Worm (Caenorhabditis elegans) whole organism, L4 larva: ENCODE results near the gene W03B1.3.

Experiments used
- D1046.2 ChIP-seq: fragments of 200-800 bp; sonication (Bioruptor generic); IDR thresholded peaks from 2 replicates; pipeline ENCODE4 v1.3.6; 2022; ENCODE audit warnings: missing genetic modification characterization, missing compliant biosample characterization
- F10B5.3 ChIP-seq: sonication (generic microtip); optimal IDR thresholded peaks from 2 replicates; lab custom pipeline; 2016; ENCODE audit warnings: mild to moderate bottlenecking, missing genetic modification characterization, missing compliant biosample characterization
- F44E2.7 ChIP-seq: fragments of 200-800 bp; sonication (Bioruptor generic); IDR thresholded peaks from 2 replicates; pipeline ENCODE4 v2.1.2; 2022; ENCODE audit warnings: missing genetic modification characterization, missing compliant biosample characterization
- Y5F2A.4 ChIP-seq: fragments of 200-800 bp; sonication (Bioruptor generic); optimal IDR thresholded peaks from 2 replicates; lab custom pipeline; 2018; ENCODE audit warnings: mild to moderate bottlenecking, missing genetic modification characterization, missing compliant biosample characterization
- ZK337.2 ChIP-seq: fragments of 200-800 bp; sonication (Bioruptor generic); IDR thresholded peaks from 2 replicates; pipeline ENCODE4 v1.3.6; 2022; ENCODE audit warnings: missing genetic modification reagents, missing genetic modification characterization, missing compliant biosample characterization
- aha-1 ChIP-seq: fragments of 150-350 bp; peaks from one replicate; lab custom pipeline; 2014; ENCODE audit warnings: missing biosample characterization, missing genetic modification characterization
- ceh-28 ChIP-seq: fragments of 150-350 bp; optimal IDR thresholded peaks from 2 replicates; lab custom pipeline; 2014; ENCODE audit warnings: missing biosample characterization, missing genetic modification reagents, missing genetic modification characterization
- ctbp-1 ChIP-seq: fragments of 200-800 bp; sonication (Bioruptor generic); IDR thresholded peaks from 2 replicates; pipeline ENCODE4 v1.3.6; 2022; ENCODE audit warnings: missing genetic modification reagents, missing genetic modification characterization, missing compliant biosample characterization
- dmd-6 ChIP-seq: fragments of 200-800 bp; sonication (Bioruptor generic); IDR thresholded peaks from 2 replicates; pipeline ENCODE4 v1.3.6; 2022; ENCODE audit warnings: missing genetic modification reagents, missing genetic modification characterization, missing compliant biosample characterization
- dpl-1 ChIP-seq: fragments of 150-350 bp; optimal IDR thresholded peaks from 2 replicates; lab custom pipeline; 2014; ENCODE audit warnings: missing biosample characterization, missing genetic modification reagents, missing genetic modification characterization
- duxl-1 ChIP-seq: sonication (generic microtip); optimal IDR thresholded peaks from 2 replicates; lab custom pipeline; 2016; ENCODE audit warnings: mild to moderate bottlenecking, missing genetic modification characterization, moderate library complexity, missing compliant biosample characterization; ENCODE audit not compliant: poor library complexity
- dve-1 ChIP-seq: sonication (generic microtip); optimal IDR thresholded peaks from 2 replicates; lab custom pipeline; 2017; ENCODE audit warnings: antibody characterized with exemption, mild to moderate bottlenecking, missing genetic modification characterization, missing compliant biosample characterization; ENCODE audit not compliant: insufficient read depth
- hlh-11 ChIP-seq: fragments of 200-800 bp; sonication (Bioruptor generic); optimal IDR thresholded peaks from 2 replicates; lab custom pipeline; 2018; ENCODE audit warnings: mild to moderate bottlenecking, missing genetic modification characterization, missing compliant biosample characterization
- hlh-30 ChIP-seq: sonication (generic microtip); optimal IDR thresholded peaks from 2 replicates; lab custom pipeline; 2017; ENCODE audit warnings: antibody characterized with exemption, mild to moderate bottlenecking, missing genetic modification characterization, missing compliant biosample characterization; ENCODE audit not compliant: insufficient read depth
- lin-39 ChIP-seq: fragments of 150-350 bp; optimal IDR thresholded peaks from 2 replicates; lab custom pipeline; 2014; ENCODE audit warnings: missing biosample characterization, missing genetic modification reagents, missing genetic modification characterization
- lsy-2 ChIP-seq, 2 experiments: fragments of 150-350 bp in 1 of 2; sonication (generic microtip) in 1 of 2; optimal IDR thresholded peaks; 2 replicates each; lab custom pipeline; 2014 to 2017; ENCODE audit warnings: missing biosample characterization in 2 of 2, missing genetic modification characterization in 2 of 2
- madf-5 ChIP-seq, 2 experiments: fragments of 200-800 bp; sonication (Bioruptor generic); IDR thresholded peaks; 2 replicates each; pipeline ENCODE4 v1.3.6; 2022; ENCODE audit warnings: missing compliant biosample characterization in 2 of 2, missing genetic modification characterization in 2 of 2
- madf-9 ChIP-seq: fragments of 200-800 bp; sonication (Bioruptor generic); conservative IDR thresholded peaks from 2 replicates; pipeline ENCODE4 v1.3.6; 2022; ENCODE audit warnings: missing genetic modification reagents, missing genetic modification characterization, missing compliant biosample characterization
- mdl-1 ChIP-seq, 2 experiments: fragments of 150-350 bp in 1 of 2; sonication (generic microtip) in 1 of 2; optimal IDR thresholded peaks; 2 replicates each; lab custom pipeline; 2014 to 2017; ENCODE audit warnings: missing biosample characterization in 2 of 2, missing genetic modification characterization in 2 of 2
- mes-2 ChIP-seq: sonication (generic microtip); optimal IDR thresholded peaks from 2 replicates; lab custom pipeline; 2016; ENCODE audit warnings: missing genotype, mild to moderate bottlenecking, missing genetic modification characterization, missing compliant biosample characterization; ENCODE audit not compliant: poor library complexity, severe bottlenecking
- mxl-3 ChIP-seq: fragments of 200-800 bp; sonication (Bioruptor generic); optimal IDR thresholded peaks from 2 replicates; lab custom pipeline; 2018; ENCODE audit warnings: mild to moderate bottlenecking, missing genetic modification characterization, missing compliant biosample characterization
- nhr-102 ChIP-seq: sonication (generic microtip); optimal IDR thresholded peaks from 2 replicates; lab custom pipeline; 2016; ENCODE audit warnings: mild to moderate bottlenecking, missing genetic modification characterization, moderate library complexity, missing compliant biosample characterization
- nhr-11 ChIP-seq: fragments of 150-350 bp; optimal IDR thresholded peaks from 2 replicates; lab custom pipeline; 2014; ENCODE audit warnings: missing biosample characterization, missing genetic modification characterization
- nhr-28 ChIP-seq: fragments of 150-350 bp; optimal IDR thresholded peaks from 2 replicates; lab custom pipeline; 2014; ENCODE audit warnings: missing biosample characterization, missing genetic modification characterization
- nhr-41 ChIP-seq: fragments of 200-800 bp; sonication (Bioruptor generic); IDR thresholded peaks from 2 replicates; pipeline ENCODE4 v1.3.6; 2022; ENCODE audit warnings: missing genetic modification reagents, missing genetic modification characterization, missing compliant biosample characterization
- nhr-42 ChIP-seq: fragments of 200-800 bp; sonication (Bioruptor generic); IDR thresholded peaks from 2 replicates; pipeline ENCODE4 v1.3.6; 2022; ENCODE audit warnings: missing genetic modification characterization, missing compliant biosample characterization
- nhr-48 ChIP-seq: sonication (generic microtip); optimal IDR thresholded peaks from 2 replicates; lab custom pipeline; 2016; ENCODE audit warnings: mild to moderate bottlenecking, missing genetic modification characterization, missing compliant biosample characterization
- nhr-76 ChIP-seq: fragments of 150-350 bp; optimal IDR thresholded peaks from 2 replicates; lab custom pipeline; 2014; ENCODE audit warnings: missing biosample characterization, missing genetic modification characterization
- saeg-2 ChIP-seq: fragments of 200-800 bp; sonication (Bioruptor generic); IDR thresholded peaks from 2 replicates; pipeline ENCODE4 v1.3.6; 2022; ENCODE audit warnings: missing genetic modification reagents, missing genetic modification characterization, missing compliant biosample characterization
- sdz-12 ChIP-seq: fragments of 200-800 bp; sonication (Bioruptor generic); optimal IDR thresholded peaks from 2 replicates; lab custom pipeline; 2018; ENCODE audit warnings: mild to moderate bottlenecking, missing genetic modification characterization, missing compliant biosample characterization
- snpc-1.2 ChIP-seq: fragments of 200-800 bp; sonication (Bioruptor generic); IDR thresholded peaks from 2 replicates; pipeline ENCODE4 v1.3.6; 2022; ENCODE audit warnings: missing genetic modification reagents, missing genetic modification characterization, missing compliant biosample characterization
- spr-1 ChIP-seq: sonication (generic microtip); optimal IDR thresholded peaks from 2 replicates; lab custom pipeline; 2016; ENCODE audit warnings: mild to moderate bottlenecking, missing genetic modification characterization, missing compliant biosample characterization
- unc-62 ChIP-seq, 3 experiments: fragments of 150-350 bp in 1 of 3; sonication (generic microtip); optimal IDR thresholded peaks in 2 of 3; peaks in 1 of 3; 1 replicate in 1 of 3; 2 replicates in 2 of 3; lab custom pipeline; 2014 to 2017; ENCODE audit warnings: missing biosample characterization in 3 of 3, missing genetic modification characterization in 3 of 3, missing genetic modification reagents in 3 of 3, missing genotype in 1 of 3
- zfp-2 ChIP-seq: sonication (generic microtip); optimal IDR thresholded peaks from 2 replicates; lab custom pipeline; 2016; ENCODE audit warnings: mild to moderate bottlenecking, missing genetic modification characterization, missing compliant biosample characterization
- zfp-3 ChIP-seq: fragments of 200-800 bp; sonication (Bioruptor generic); conservative IDR thresholded peaks from 2 replicates; pipeline ENCODE4 v1.3.6; 2022; ENCODE audit warnings: missing genetic modification reagents, missing genetic modification characterization, missing compliant biosample characterization

The W03B1.3 gene

ce11 chrIV:4294552-4294951 is 41.5 kb downstream of the W03B1.3 start, which contains the start of gene F15E6.3:
Gene F15E6.3 (plus strand): TSS chrIV:4294895.
- TF ChIP-seq mdl-1 (tag; optimal IDR thresholded peaks at IDR 0.05; lab: Kevin White, UChicago) (peak; percentile 32 to 62), mxl-3 (peak; percentile 29), dmd-6 (GFP tag; lab: Robert Waterston, UW) (peak; percentile 74), nhr-76 (tag; lab: Kevin White, UChicago) (no peak), duxl-1 (tag; lab: Kevin White, UChicago) (peak; percentile 26), unc-62 (GFP tag; optimal IDR thresholded peaks at IDR 0.05 in 1 of 2; lab: Kevin White, UChicago) (peak in 1 of 2 experiments; percentile 99), unc-62 (tag; optimal IDR thresholded peaks at IDR 0.05; lab: Kevin White, UChicago) (no peak), nhr-11 (tag; lab: Kevin White, UChicago) (peak; percentile 34), nhr-48 (peak; percentile 79), nhr-28 (tag; lab: Kevin White, UChicago) (peak; percentile 82), aha-1 (tag; lab: Kevin White, UChicago) (peak; percentile 24), dve-1 (peak; percentile 52), sdz-12 (GFP tag; lab: Kevin White, UChicago) (no peak), lsy-2 (tag; optimal IDR thresholded peaks at IDR 0.05; lab: Kevin White, UChicago) (peak in 1 of 2 experiments; percentile 22), ZK337.2 (no peak), nhr-102 (tag; lab: Kevin White, UChicago) (peak; percentile 65), hlh-30 (tag; lab: Kevin White, UChicago) (peak; percentile 78), ctbp-1 (GFP tag; lab: Robert Waterston, UW) (no peak), ceh-28 (tag; lab: Kevin White, UChicago) (no peak), nhr-41 (no peak), hlh-11 (peak; percentile 76), dpl-1 (GFP tag; lab: Kevin White, UChicago) (no peak)
- TF ChIP-seq, all 104 proteins: peak for 14

ce11 chrIV:4292569-4292968 is 43.5 kb downstream of the W03B1.3 start, which contains the start of gene F15E6.10:
Gene F15E6.10 (plus strand): TSS chrIV:4292869.
- no peak for TF ChIP-seq F44E2.7 (GFP tag; lab: Robert Waterston, UW)
- no peak for TF ChIP-seq madf-9 (GFP tag; lab: Robert Waterston, UW)

DNA sequence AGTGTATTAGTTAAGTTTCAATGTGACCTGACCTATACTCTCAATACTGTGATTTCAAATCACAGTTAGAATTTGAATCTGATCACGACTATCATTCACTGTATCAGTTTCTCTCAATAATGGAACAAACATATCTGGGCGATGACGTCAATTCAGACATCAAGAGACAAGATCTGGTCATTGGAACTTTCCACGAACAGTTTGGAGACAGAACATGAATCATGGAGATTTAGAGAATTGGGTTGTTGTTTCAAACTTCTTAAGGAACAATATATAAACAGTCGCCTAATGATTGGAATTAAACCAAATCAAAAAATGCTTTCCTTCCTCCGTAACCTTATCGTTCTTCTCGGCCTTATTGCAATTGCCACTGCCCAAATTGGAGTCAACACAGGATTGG is 44.9 kb downstream of the W03B1.3 start, which contains the start of gene F15E6.4:
F15E6.4 (plus strand) TSS at position 301 of the 400 bp plus-strand sequence.
- TF ChIP-seq spr-1 (tag; lab: Kevin White, UChicago) (no peak), zfp-3 (no peak), saeg-2 (GFP tag; lab: Robert Waterston, UW) (no peak), zfp-2 (tag; lab: Kevin White, UChicago) (no peak), lsy-2 (tag; optimal IDR thresholded peaks at IDR 0.05; lab: Kevin White, UChicago) (no peak), nhr-42 (GFP tag; lab: Robert Waterston, UW) (no peak), mes-2 (tag; lab: Kevin White, UChicago) (no peak), madf-5 (GFP tag; IDR thresholded peaks at IDR 0.05; lab: Robert Waterston, UW) (no peak), snpc-1.2 (GFP tag; lab: Robert Waterston, UW) (no peak), Y5F2A.4 (GFP tag; lab: Kevin White, UChicago) (no peak)

ce11 chrIV:4290472-4290871 is 45.6 kb downstream of the W03B1.3 start, which contains the start of gene dct-7:
Gene dct-7 (minus strand): TSS chrIV:4290572.
- TF ChIP-seq zfp-3 = no peak
- no peak for TF ChIP-seq lin-39 (tag; lab: Kevin White, UChicago)
- TF ChIP-seq nhr-48 = peak; percentile 11
- no peak for TF ChIP-seq F44E2.7 (GFP tag; lab: Robert Waterston, UW)
- no peak for TF ChIP-seq D1046.2
- TF ChIP-seq F10B5.3 = no peak
- TF ChIP-seq ceh-28 (tag; lab: Kevin White, UChicago) = no peak
